Fruit fly (Drosophila melanogaster) Kc167 (cell line): ENCODE results near the gene CG9837.

Source experiments
- Myc ChIP-seq: fragments of >200 bp; optimal IDR thresholded peaks from 2 replicates; lab custom pipeline; 2017; ENCODE audit warnings: missing external identifiers
- Sin3A ChIP-seq: fragments of >200 bp; optimal IDR thresholded peaks from 2 replicates; lab custom pipeline; 2018; ENCODE audit warnings: missing external identifiers
- h ChIP-seq: fragments of >200 bp; optimal IDR thresholded peaks from 3 replicates; lab custom pipeline; 2018; ENCODE audit warnings: missing external identifiers
- insv ChIP-seq: fragments of >200 bp; optimal IDR thresholded peaks from 3 replicates; lab custom pipeline; 2018; ENCODE audit warnings: missing external identifiers
- psq ChIP-seq: fragments of >200 bp; optimal IDR thresholded peaks from 2 replicates; lab custom pipeline; 2017; ENCODE audit warnings: missing external identifiers
- ttk ChIP-seq: sonication (Bioruptor generic); optimal IDR thresholded peaks from 2 replicates; lab custom pipeline; 2017; ENCODE audit warnings: missing external identifiers

The CG9837 gene

DNA sequence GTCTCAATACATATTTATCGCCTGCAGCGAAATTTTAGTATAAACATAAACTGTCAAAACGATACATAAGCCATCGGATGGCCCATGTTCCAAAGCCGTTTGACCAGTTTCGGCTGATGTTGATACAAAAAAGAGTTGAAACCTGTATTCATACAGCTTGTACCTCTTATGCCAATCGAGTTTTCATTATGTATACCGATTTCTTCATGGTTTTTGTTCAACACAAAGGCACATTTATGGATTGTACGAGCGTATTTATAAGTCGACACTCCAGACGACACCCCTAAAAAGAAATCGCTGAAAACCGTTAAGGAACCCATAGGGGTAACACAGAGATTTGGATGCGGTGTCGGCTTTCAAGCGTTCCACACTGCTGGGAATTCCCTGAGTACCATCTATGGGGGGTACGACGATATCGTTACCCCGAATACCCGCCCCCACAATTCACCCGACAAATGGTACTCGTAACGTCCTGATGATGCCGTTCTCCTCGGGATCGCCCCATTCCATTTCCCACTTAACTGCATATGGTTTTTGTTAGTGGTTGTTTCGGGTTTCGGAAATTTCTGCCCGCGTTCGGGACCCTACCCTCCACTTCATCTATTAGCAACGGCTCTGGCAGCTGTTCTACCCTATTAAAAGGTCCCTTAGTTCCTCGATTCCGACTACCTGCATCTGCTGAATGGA, 5.4 kb downstream of the CG9837 start:
- no peak for TF ChIP-seq psq (lab: Kevin White, UChicago)
- TF ChIP-seq ttk (lab: Kevin White, UChicago) = no peak
- no peak for TF ChIP-seq Myc (lab: Kevin White, UChicago)
- TF ChIP-seq h (lab: Kevin White, UChicago) = no peak
- no peak for TF ChIP-seq insv (lab: Kevin White, UChicago)
- TF ChIP-seq Sin3A (lab: Kevin White, UChicago) = no peak

- TF ChIP-seq ttk (lab: Kevin White, UChicago) = no peak
- TF ChIP-seq Myc (lab: Kevin White, UChicago) = no peak
- TF ChIP-seq h (lab: Kevin White, UChicago) = no peak
- TF ChIP-seq Sin3A (lab: Kevin White, UChicago) = no peak
- no peak for TF ChIP-seq insv (lab: Kevin White, UChicago)
- no peak for TF ChIP-seq psq (lab: Kevin White, UChicago)
These were observed 6.3 kb downstream of the CG9837 start for dm6 chr3R:8807048-8807447.

- no peak for TF ChIP-seq psq (lab: Kevin White, UChicago)
- TF ChIP-seq Myc (lab: Kevin White, UChicago) = no peak
- no peak for TF ChIP-seq Sin3A (lab: Kevin White, UChicago)
- TF ChIP-seq h (lab: Kevin White, UChicago) = no peak
- no peak for TF ChIP-seq insv (lab: Kevin White, UChicago)
- TF ChIP-seq ttk (lab: Kevin White, UChicago) = no peak
These were observed 6.7 kb downstream of the CG9837 start for dm6 chr3R:8806638-8807037.

DNA sequence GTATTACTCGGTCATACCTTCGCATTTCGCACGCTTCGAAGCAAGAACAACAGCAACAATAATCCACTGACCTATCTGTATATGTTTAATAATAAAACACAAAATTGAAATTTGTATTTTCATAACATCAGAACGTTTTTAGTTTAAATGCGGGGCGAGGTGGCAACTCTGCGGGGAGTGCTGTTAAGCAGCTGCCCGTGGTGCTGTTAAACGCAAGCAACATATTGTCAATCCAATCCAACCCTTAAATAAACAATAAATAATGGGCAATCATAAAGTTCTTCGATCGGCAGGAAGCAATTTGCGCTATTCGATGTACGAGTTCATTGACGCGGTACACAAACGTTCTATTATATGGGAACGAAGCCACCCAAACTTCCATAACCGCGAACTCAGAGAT, 7.3 kb downstream of the CG9837 start, which contains the start of gene hng2:
Gene hng2, plus strand, starts transcription at position 219 of the 400 bp plus-strand sequence.
- TF ChIP-seq ttk (lab: Kevin White, UChicago) (no peak), insv (lab: Kevin White, UChicago) (no peak)

dm6 chr3R:8805388-8805852, 8.0 kb downstream of the CG9837 start, which contains the start of gene CG9839:
Gene CG9839 (minus strand): TSS chr3R:8805802.
- TF ChIP-seq psq (lab: Kevin White, UChicago) = no peak

- no peak for TF ChIP-seq h (lab: Kevin White, UChicago)
- no peak for TF ChIP-seq Sin3A (lab: Kevin White, UChicago)
- no peak for TF ChIP-seq Myc (lab: Kevin White, UChicago)
- no peak for TF ChIP-seq ttk (lab: Kevin White, UChicago)
- no peak for TF ChIP-seq psq (lab: Kevin White, UChicago)
- no peak for TF ChIP-seq insv (lab: Kevin White, UChicago)
These were observed 12.1 kb downstream of the CG9837 start, which contains the start of the genes Pif1A, Pif1B and CCT7 for dm6 chr3R:8801126-8801762. Gene Pif1A (minus strand): TSS chr3R:8801176. Gene Pif1B (minus strand): TSS chr3R:8801176. Gene CCT7 (plus strand): TSS chr3R:8801564.

- TF ChIP-seq Sin3A (lab: Kevin White, UChicago) = no peak
- no peak for TF ChIP-seq psq (lab: Kevin White, UChicago)
- no peak for TF ChIP-seq insv (lab: Kevin White, UChicago)
- TF ChIP-seq h (lab: Kevin White, UChicago) = no peak
- TF ChIP-seq Myc (lab: Kevin White, UChicago) = no peak
- no peak for TF ChIP-seq ttk (lab: Kevin White, UChicago)
These were observed 13.5 kb downstream of the CG9837 start for dm6 chr3R:8799866-8800265.

dm6 chr3R:8798332-8798731, 15.0 kb downstream of the CG9837 start:
- TF ChIP-seq ttk (lab: Kevin White, UChicago) = no peak
- no peak for TF ChIP-seq Sin3A (lab: Kevin White, UChicago)
- no peak for TF ChIP-seq h (lab: Kevin White, UChicago)
- no peak for TF ChIP-seq insv (lab: Kevin White, UChicago)
- TF ChIP-seq psq (lab: Kevin White, UChicago) = no peak

dm6 chr3R:8794384-8794783, 19.0 kb downstream of the CG9837 start, which contains the start of gene Ir85a:
Gene Ir85a (plus strand): TSS chr3R:8794684.
- no peak for TF ChIP-seq h (lab: Kevin White, UChicago)

dm6 chr3R:8793726-8794125, 19.7 kb downstream of the CG9837 start:
- no peak for TF ChIP-seq psq (lab: Kevin White, UChicago)
- TF ChIP-seq insv (lab: Kevin White, UChicago) = no peak
- TF ChIP-seq h (lab: Kevin White, UChicago) = no peak
- no peak for TF ChIP-seq Myc (lab: Kevin White, UChicago)
- no peak for TF ChIP-seq ttk (lab: Kevin White, UChicago)
- no peak for TF ChIP-seq Sin3A (lab: Kevin White, UChicago)

DNA sequence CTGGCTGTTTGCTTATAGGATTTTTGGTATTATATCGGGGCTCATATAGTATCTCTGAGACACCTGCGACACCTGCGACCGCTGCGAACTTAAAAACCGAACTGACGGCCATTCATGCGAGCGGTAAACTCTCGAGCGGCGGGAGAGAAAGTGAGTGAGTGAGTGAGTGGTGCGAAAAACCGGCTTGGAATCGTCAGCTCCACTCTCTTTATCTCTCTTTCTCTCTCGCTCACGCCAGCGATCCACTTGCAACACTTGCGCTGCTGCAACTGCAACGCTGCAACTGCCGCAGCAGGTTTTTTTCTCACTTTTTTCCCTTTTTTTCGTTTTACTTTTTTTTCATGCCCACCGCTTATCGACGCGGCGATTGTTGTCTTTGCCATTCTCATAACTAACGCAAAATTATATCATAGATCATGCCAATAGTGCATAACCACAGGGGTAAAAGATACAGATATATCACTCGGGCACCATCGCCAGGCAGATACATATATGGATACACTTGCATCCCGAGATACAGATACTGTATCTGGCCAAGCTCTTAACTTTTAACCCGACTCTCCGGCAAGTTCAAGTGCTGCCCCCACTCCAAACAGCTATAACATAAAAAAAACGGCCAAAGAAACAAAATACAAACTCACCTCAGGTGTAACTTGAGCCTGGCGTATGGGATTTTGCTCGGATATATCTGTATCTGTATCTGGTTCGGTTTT, 20.8 kb downstream of the CG9837 start:
- TF ChIP-seq ttk (lab: Kevin White, UChicago) (no peak), h (lab: Kevin White, UChicago) (no peak), insv (lab: Kevin White, UChicago) (no peak), Sin3A (lab: Kevin White, UChicago) (no peak), Myc (lab: Kevin White, UChicago) (no peak), psq (lab: Kevin White, UChicago) (no peak)
